Fruit fly (Drosophila melanogaster) whole organism, pupa: ENCODE measurements around the gene cv-c.

Experiments
- CG12605 ChIP-seq: fragments of 200-800 bp; sonication (Bioruptor generic); IDR thresholded peaks from 2 replicates; pipeline ENCODE4 v1.3.6; 2022; ENCODE audit warnings: missing biosample characterization, missing genetic modification characterization
- CG13204 ChIP-seq: fragments of 200-800 bp; sonication (Bioruptor generic); optimal IDR thresholded peaks from 2 replicates; lab custom pipeline; 2018; ENCODE audit warnings: missing biosample characterization, mild to moderate bottlenecking, missing genetic modification characterization, moderate library complexity
- CG32121 ChIP-seq: fragments of 200-800 bp; sonication (Bioruptor generic); IDR thresholded peaks from 2 replicates; pipeline ENCODE4 v1.3.6; 2022; ENCODE audit warnings: missing biosample characterization, missing genetic modification characterization
- CG8159 ChIP-seq: fragments of 200-800 bp; sonication (Bioruptor generic); optimal IDR thresholded peaks from 3 replicates; lab custom pipeline; 2018; ENCODE audit warnings: missing biosample characterization, mild to moderate bottlenecking, missing genetic modification characterization, moderate library complexity
- EcR ChIP-seq: fragments of 200-800 bp; sonication (Bioruptor generic); optimal IDR thresholded peaks from 3 replicates; lab custom pipeline; 2019; ENCODE audit warnings: missing biosample characterization, missing genetic modification characterization, mild to moderate bottlenecking, moderate library complexity, missing genetic modification reagents
- Ets98B ChIP-seq: fragments of 200-800 bp; sonication (Bioruptor generic); IDR thresholded peaks from 2 replicates; pipeline ENCODE4 v1.3.6; 2022; ENCODE audit warnings: missing biosample characterization, missing genetic modification characterization
- Pif1A ChIP-seq: fragments of 200-800 bp; sonication (Bioruptor generic); optimal IDR thresholded peaks from 3 replicates; lab custom pipeline; 2016; ENCODE audit warnings: missing biosample characterization, missing genetic modification characterization
- fd96Ca ChIP-seq: fragments of 200-800 bp; sonication (Bioruptor generic); IDR thresholded peaks from 3 replicates; pipeline ENCODE4 v1.3.6; 2022; ENCODE audit warnings: missing biosample characterization, missing genetic modification characterization
- gl ChIP-seq: fragments of 200-800 bp; sonication (Bioruptor generic); optimal IDR thresholded peaks from 2 replicates; lab custom pipeline; 2018; ENCODE audit warnings: missing biosample characterization, mild to moderate bottlenecking, missing genetic modification characterization

dm6 chr3R:14410396-14410795, 71.1 kb downstream of the cv-c start:
- TF ChIP-seq EcR (peak; percentile 36), CG12605 (GFP tag; lab: Robert Waterston, UW) (no peak), fd96Ca (GFP tag; lab: Robert Waterston, UW) (no peak), CG13204 (GFP tag; lab: Kevin White, UChicago) (no peak), Ets98B (GFP tag; lab: Robert Waterston, UW) (no peak), Pif1A (no peak), CG8159 (tag; lab: Kevin White, UChicago) (peak; percentile 59), CG32121 (no peak), gl (tag; lab: Kevin White, UChicago) (no peak)
